Worm (Caenorhabditis elegans) whole organism, L1 larva: Measurements from ENCODE around the gene ugt-47.

Experiments
- F16B12.6 ChIP-seq: fragments of 150-350 bp; optimal IDR thresholded peaks from 2 replicates; lab custom pipeline; 2014; ENCODE audit warnings: missing biosample characterization, missing genetic modification characterization
- alr-1 ChIP-seq: fragments of 200-800 bp; sonication (Bioruptor generic); optimal IDR thresholded peaks from 2 replicates; lab custom pipeline; 2018; ENCODE audit warnings: borderline replicate concordance, mild to moderate bottlenecking, missing genetic modification characterization, missing compliant biosample characterization
- ama-1 ChIP-seq: fragments of 150-350 bp; optimal IDR thresholded peaks from 2 replicates; lab custom pipeline; 2014
- blmp-1 ChIP-seq: fragments of 150-350 bp; optimal IDR thresholded peaks from 2 replicates; lab custom pipeline; 2014; ENCODE audit warnings: missing biosample characterization, missing genetic modification characterization
- ceh-82 ChIP-seq, 3 experiments: fragments of 150-350 bp in 1 of 3; sonication (generic microtip) in 2 of 3; optimal IDR thresholded peaks; 2 replicates each; lab custom pipeline; 2014 to 2017; ENCODE audit warnings: missing biosample characterization in 3 of 3, missing genetic modification characterization in 3 of 3
- dpl-1 ChIP-seq, 3 experiments: fragments of 150-350 bp in 2 of 3; sonication (generic microtip) in 1 of 3; optimal IDR thresholded peaks; 2 replicates each; lab custom pipeline; 2014 to 2017; ENCODE audit warnings: missing biosample characterization in 3 of 3, missing genetic modification characterization in 3 of 3, missing genetic modification reagents in 3 of 3
- efl-3 ChIP-seq: fragments of 200-800 bp; sonication (Bioruptor generic); optimal IDR thresholded peaks from 2 replicates; lab custom pipeline; 2018; ENCODE audit warnings: mild to moderate bottlenecking, missing genetic modification characterization, missing compliant biosample characterization
- elt-2 ChIP-seq: sonication (generic microtip); optimal IDR thresholded peaks from 2 replicates; lab custom pipeline; 2016; ENCODE audit warnings: missing genetic modification characterization, mild to moderate bottlenecking, inconsistent platforms, missing compliant biosample characterization, missing genetic modification reagents
- elt-3 ChIP-seq, 6 experiments: fragments of 150-350 bp in 1 of 6; sonication (generic microtip); optimal IDR thresholded peaks; 2 replicates each; lab custom pipeline; 2017 to 2018; ENCODE audit warnings: missing biosample characterization in 6 of 6, missing genetic modification characterization in 6 of 6, inconsistent platforms in 1 of 6
- fkh-8 ChIP-seq: sonication (generic microtip); optimal IDR thresholded peaks from 2 replicates; lab custom pipeline; 2016; ENCODE audit warnings: mild to moderate bottlenecking, missing genetic modification characterization, missing compliant biosample characterization
- grh-1 ChIP-seq: fragments of 200-800 bp; sonication (Bioruptor generic); IDR thresholded peaks from 2 replicates; pipeline ENCODE4 v1.3.6; 2022; ENCODE audit warnings: missing genetic modification reagents, missing genetic modification characterization, missing compliant biosample characterization
- hpl-2 ChIP-seq: fragments of 150-350 bp; optimal IDR thresholded peaks from 2 replicates; lab custom pipeline; 2014; ENCODE audit warnings: missing biosample characterization, missing genetic modification reagents, missing genetic modification characterization
- isw-1 ChIP-seq: fragments of 200-800 bp; sonication (Bioruptor generic); IDR thresholded peaks from 2 replicates; pipeline ENCODE4 v1.3.6; 2022; ENCODE audit warnings: missing genetic modification characterization, missing compliant biosample characterization
- lin-13 ChIP-seq: fragments of 150-350 bp; optimal IDR thresholded peaks from 2 replicates; lab custom pipeline; 2014; ENCODE audit warnings: missing biosample characterization, missing genetic modification reagents, missing genetic modification characterization
- lin-14 ChIP-seq: fragments of 200-800 bp; sonication (Bioruptor generic); optimal IDR thresholded peaks from 2 replicates; lab custom pipeline; 2018; ENCODE audit warnings: mild to moderate bottlenecking, missing genetic modification characterization, moderate library complexity, missing compliant biosample characterization
- nhr-12 ChIP-seq: sonication (generic microtip); optimal IDR thresholded peaks from 2 replicates; lab custom pipeline; 2017; ENCODE audit warnings: missing biosample characterization, missing genetic modification characterization
- nhr-20 ChIP-seq: sonication (generic microtip); optimal IDR thresholded peaks from 2 replicates; lab custom pipeline; 2016; ENCODE audit warnings: mild to moderate bottlenecking, missing genetic modification characterization, missing compliant biosample characterization
- nhr-47 ChIP-seq: sonication (generic microtip); optimal IDR thresholded peaks from 2 replicates; lab custom pipeline; 2016; ENCODE audit warnings: mild to moderate bottlenecking, missing genetic modification characterization, moderate library complexity, missing compliant biosample characterization
- nhr-71 ChIP-seq: sonication (generic microtip); optimal IDR thresholded peaks from 2 replicates; lab custom pipeline; 2016; ENCODE audit warnings: mild to moderate bottlenecking, missing genetic modification characterization, moderate library complexity, missing compliant biosample characterization
- nhr-77 ChIP-seq: fragments of 150-350 bp; optimal IDR thresholded peaks from 2 replicates; lab custom pipeline; 2014; ENCODE audit warnings: missing biosample characterization, missing genetic modification characterization
- nhr-85 ChIP-seq: sonication (generic microtip); peaks from one replicate; lab custom pipeline; 2016; ENCODE audit warnings: missing genetic modification characterization, inconsistent platforms, missing compliant biosample characterization
- pqm-1 ChIP-seq: sonication (generic microtip); optimal IDR thresholded peaks from 3 replicates; lab custom pipeline; 2017; ENCODE audit warnings: missing biosample characterization, missing genetic modification characterization
- rnt-1 ChIP-seq: sonication (generic microtip); optimal IDR thresholded peaks from 2 replicates; lab custom pipeline; 2016; ENCODE audit warnings: mild to moderate bottlenecking, missing genetic modification characterization, moderate library complexity, missing compliant biosample characterization
- snpc-4 ChIP-seq: fragments of 150-350 bp; optimal IDR thresholded peaks from 2 replicates; lab custom pipeline; 2014; ENCODE audit warnings: missing biosample characterization, missing genetic modification characterization
- sup-37 ChIP-seq: fragments of 200-800 bp; sonication (Bioruptor generic); optimal IDR thresholded peaks from 2 replicates; lab custom pipeline; 2018; ENCODE audit warnings: mild to moderate bottlenecking, missing genetic modification characterization, missing compliant biosample characterization
- swsn-7 ChIP-seq: sonication (generic microtip); optimal IDR thresholded peaks from 2 replicates; lab custom pipeline; 2016; ENCODE audit warnings: missing genetic modification characterization, missing compliant biosample characterization
- tlp-1 ChIP-seq: fragments of 150-350 bp; optimal IDR thresholded peaks from 2 replicates; lab custom pipeline; 2014; ENCODE audit warnings: missing biosample characterization, missing genetic modification characterization
- unc-62 ChIP-seq: fragments of 150-350 bp; optimal IDR thresholded peaks from 2 replicates; lab custom pipeline; 2014; ENCODE audit warnings: missing biosample characterization, missing genetic modification reagents, missing genetic modification characterization
- unc-86 ChIP-seq: sonication (generic microtip); optimal IDR thresholded peaks from 2 replicates; lab custom pipeline; 2016; ENCODE audit warnings: missing genetic modification characterization, missing compliant biosample characterization
- unc-98 ChIP-seq: fragments of 200-800 bp; sonication (Bioruptor generic); IDR thresholded peaks from 2 replicates; pipeline ENCODE4 v1.3.6; 2022; ENCODE audit warnings: missing genetic modification characterization, missing compliant biosample characterization
- vab-15 ChIP-seq: sonication (generic microtip); optimal IDR thresholded peaks from 2 replicates; lab custom pipeline; 2017; ENCODE audit warnings: missing genotype, mild to moderate bottlenecking, missing genetic modification characterization, missing compliant biosample characterization

The ugt-47 gene

ce11 chrV:10133277-10133676 lies 34.9 kb upstream of the ugt-47 start:
- TF ChIP-seq tlp-1 (tag; lab: Kevin White, UChicago) (no peak), unc-98 (GFP tag; lab: Robert Waterston, UW) (no peak), lin-13 (GFP tag; lab: Kevin White, UChicago) (no peak), nhr-47 (tag; lab: Kevin White, UChicago) (no peak), alr-1 (no peak), ceh-82 (tag; optimal IDR thresholded peaks at IDR 0.05; lab: Kevin White, UChicago) (no peak), unc-86 (tag; lab: Kevin White, UChicago) (no peak), efl-3 (no peak), unc-62 (GFP tag; lab: Kevin White, UChicago) (no peak), rnt-1 (tag; lab: Kevin White, UChicago) (no peak), swsn-7 (tag; lab: Kevin White, UChicago) (no peak), vab-15 (tag; lab: Kevin White, UChicago) (no peak), dpl-1 (GFP tag; optimal IDR thresholded peaks at IDR 0.05; lab: Kevin White, UChicago) (no peak), nhr-20 (tag; lab: Kevin White, UChicago) (no peak), nhr-12 (tag; lab: Kevin White, UChicago) (no peak), hpl-2 (no peak), grh-1 (GFP tag; lab: Robert Waterston, UW) (no peak), fkh-8 (tag; lab: Kevin White, UChicago) (no peak)

ce11 chrV:10130195-10130594 lies 31.8 kb upstream of the ugt-47 start, which contains the start of gene aos-1:
Gene aos-1, minus strand, starts transcription at chrV:10130295.
- TF ChIP-seq nhr-85 (tag; lab: Kevin White, UChicago) (no peak), alr-1 (no peak), ama-1 (lab: Kevin White, UChicago) (no peak), snpc-4 (tag; lab: Kevin White, UChicago) (no peak), swsn-7 (tag; lab: Kevin White, UChicago) (no peak), sup-37 (GFP tag; lab: Kevin White, UChicago) (no peak), blmp-1 (tag; lab: Kevin White, UChicago) (no peak)
- TF ChIP-seq, all 84 proteins: peak for 0

ce11 chrV:10124799-10125548 lies 26.6 kb upstream of the ugt-47 start, which contains the start of gene C08B6.10:
Gene C08B6.10, plus strand, starts transcription at chrV:10125498.
- TF ChIP-seq lin-14 (GFP tag; lab: Kevin White, UChicago) (no peak), elt-2 (tag; lab: Kevin White, UChicago) (peak; percentile 34), isw-1 (GFP tag; lab: Robert Waterston, UW) (no peak), blmp-1 (tag; lab: Kevin White, UChicago) (peak; percentile 19), nhr-77 (tag; lab: Kevin White, UChicago) (no peak), elt-3 (tag; optimal IDR thresholded peaks at IDR 0.05; lab: Kevin White, UChicago) (peak in 1 of 6 experiments; percentile 23)
- TF ChIP-seq, all 84 proteins: peak for 3

ce11 chrV:10123324-10123723 lies 24.9 kb upstream of the ugt-47 start, which contains the start of gene C08B6.6:
Gene C08B6.6, plus strand, starts transcription at chrV:10123624.
- TF ChIP-seq nhr-71 (tag; lab: Kevin White, UChicago) (no peak), F16B12.6 (tag; lab: Kevin White, UChicago) (no peak)

ce11 chrV:10122670-10123069 lies 24.3 kb upstream of the ugt-47 start, which contains the start of gene srxa-19:
Gene srxa-19, minus strand, starts transcription at chrV:10122770.
- TF ChIP-seq pqm-1 (tag; lab: Kevin White, UChicago), result no peak
- TF ChIP-seq lin-13 (GFP tag; lab: Kevin White, UChicago), result no peak
